Fruit fly (Drosophila melanogaster) whole organism, pupa: ENCODE measurements around the gene CG8036.

Experiments used
- CG10348 ChIP-seq: fragments of 200-800 bp; sonication (Bioruptor generic); IDR thresholded peaks from 2 replicates; pipeline ENCODE4 v1.3.6; 2022; ENCODE audit warnings: missing biosample characterization, missing genetic modification characterization
- CG12605 ChIP-seq: fragments of 200-800 bp; sonication (Bioruptor generic); IDR thresholded peaks from 2 replicates; pipeline ENCODE4 v1.3.6; 2022; ENCODE audit warnings: missing biosample characterization, missing genetic modification characterization
- CG13204 ChIP-seq: fragments of 200-800 bp; sonication (Bioruptor generic); optimal IDR thresholded peaks from 2 replicates; lab custom pipeline; 2018; ENCODE audit warnings: missing biosample characterization, mild to moderate bottlenecking, missing genetic modification characterization, moderate library complexity
- CG14655 ChIP-seq: fragments of 200-800 bp; sonication (Bioruptor generic); optimal IDR thresholded peaks from 3 replicates; lab custom pipeline; 2017; ENCODE audit warnings: mild to moderate bottlenecking, missing biosample characterization, missing genetic modification reagents, missing genetic modification characterization
- CG15710 ChIP-seq: fragments of 200-800 bp; sonication (Bioruptor generic); optimal IDR thresholded peaks from 2 replicates; lab custom pipeline; 2018; ENCODE audit warnings: missing biosample characterization, mild to moderate bottlenecking, missing genetic modification characterization, moderate library complexity
- CG17806 ChIP-seq: fragments of 200-800 bp; sonication (Bioruptor generic); optimal IDR thresholded peaks from 2 replicates; lab custom pipeline; 2018; ENCODE audit warnings: missing biosample characterization, mild to moderate bottlenecking, missing genetic modification characterization, moderate library complexity
- CG32121 ChIP-seq: fragments of 200-800 bp; sonication (Bioruptor generic); IDR thresholded peaks from 2 replicates; pipeline ENCODE4 v1.3.6; 2022; ENCODE audit warnings: missing biosample characterization, missing genetic modification characterization
- CG34367 ChIP-seq: fragments of 200-800 bp; sonication (Bioruptor generic); optimal IDR thresholded peaks from 2 replicates; lab custom pipeline; 2018; ENCODE audit warnings: missing biosample characterization, mild to moderate bottlenecking, missing genetic modification characterization
- CG4496 ChIP-seq: fragments of 200-800 bp; sonication (Bioruptor generic); IDR thresholded peaks from 3 replicates; pipeline ENCODE4 v1.3.6; 2022; ENCODE audit warnings: missing biosample characterization, missing genetic modification characterization
- CG8159 ChIP-seq: fragments of 200-800 bp; sonication (Bioruptor generic); optimal IDR thresholded peaks from 3 replicates; lab custom pipeline; 2018; ENCODE audit warnings: missing biosample characterization, mild to moderate bottlenecking, missing genetic modification characterization, moderate library complexity
- CG8301 ChIP-seq: fragments of 200-800 bp; sonication (Bioruptor generic); optimal IDR thresholded peaks from 2 replicates; lab custom pipeline; 2018; ENCODE audit warnings: missing biosample characterization, mild to moderate bottlenecking, missing genetic modification characterization
- CG9948 ChIP-seq: fragments of 200-800 bp; sonication (Bioruptor generic); optimal IDR thresholded peaks from 2 replicates; lab custom pipeline; 2018; ENCODE audit warnings: missing biosample characterization, mild to moderate bottlenecking, missing genetic modification characterization, moderate library complexity
- D1 ChIP-seq: fragments of 200-800 bp; sonication (Bioruptor generic); optimal IDR thresholded peaks from 2 replicates; lab custom pipeline; 2018; ENCODE audit warnings: missing biosample characterization, mild to moderate bottlenecking, missing genetic modification characterization, moderate library complexity
- EcR ChIP-seq: fragments of 200-800 bp; sonication (Bioruptor generic); optimal IDR thresholded peaks from 3 replicates; lab custom pipeline; 2019; ENCODE audit warnings: missing biosample characterization, missing genetic modification characterization, mild to moderate bottlenecking, moderate library complexity, missing genetic modification reagents
- Ets98B ChIP-seq: fragments of 200-800 bp; sonication (Bioruptor generic); IDR thresholded peaks from 2 replicates; pipeline ENCODE4 v1.3.6; 2022; ENCODE audit warnings: missing biosample characterization, missing genetic modification characterization
- Pif1A ChIP-seq: fragments of 200-800 bp; sonication (Bioruptor generic); optimal IDR thresholded peaks from 3 replicates; lab custom pipeline; 2016; ENCODE audit warnings: missing biosample characterization, missing genetic modification characterization
- Pif1B ChIP-seq: fragments of 200-800 bp; sonication (Bioruptor generic); optimal IDR thresholded peaks from 3 replicates; lab custom pipeline; 2016; ENCODE audit warnings: missing biosample characterization, missing genetic modification characterization
- Snoo ChIP-seq: fragments of 200-800 bp; sonication (Bioruptor generic); optimal IDR thresholded peaks from 3 replicates; lab custom pipeline; 2017; ENCODE audit warnings: missing biosample characterization, mild to moderate bottlenecking, missing genetic modification characterization, inconsistent platforms
- fd96Ca ChIP-seq: fragments of 200-800 bp; sonication (Bioruptor generic); IDR thresholded peaks from 3 replicates; pipeline ENCODE4 v1.3.6; 2022; ENCODE audit warnings: missing biosample characterization, missing genetic modification characterization
- gl ChIP-seq: fragments of 200-800 bp; sonication (Bioruptor generic); optimal IDR thresholded peaks from 2 replicates; lab custom pipeline; 2018; ENCODE audit warnings: missing biosample characterization, mild to moderate bottlenecking, missing genetic modification characterization
- rn ChIP-seq: fragments of 200-800 bp; sonication (Bioruptor generic); IDR thresholded peaks from 2 replicates; pipeline ENCODE4 v1.3.6; 2022; ENCODE audit warnings: missing biosample characterization, missing genetic modification characterization

CG8036 gene

dm6 chr3R:8668024-8668856 lies 572 bp downstream of the CG8036 start:
- TF ChIP-seq Ets98B (GFP tag; lab: Robert Waterston, UW) (0 out of 2 replicates have a peak, but pooled peaks have one; percentile 3), D1 (tag; lab: Kevin White, UChicago) (no peak), CG10348 (GFP tag; lab: Robert Waterston, UW) (no peak), CG4496 (GFP tag; lab: Robert Waterston, UW) (no peak), Snoo (tag; lab: Kevin White, UChicago) (no peak), Pif1B (GFP tag; lab: Kevin White, UChicago) (no peak), CG17806 (tag; lab: Kevin White, UChicago) (no peak), EcR (GFP tag; lab: Kevin White, UChicago) (peak; percentile 28), CG15710 (tag; lab: Kevin White, UChicago) (no peak), CG8159 (tag; lab: Kevin White, UChicago) (no peak)

- TF ChIP-seq gl (tag; lab: Kevin White, UChicago): peak; percentile 96
- TF ChIP-seq CG4496 (GFP tag; lab: Robert Waterston, UW): peak; percentile 99
- peak; percentile 92 for TF ChIP-seq rn (GFP tag; lab: Robert Waterston, UW)
- peak; percentile 89 for TF ChIP-seq CG10348 (GFP tag; lab: Robert Waterston, UW)
- TF ChIP-seq CG14655 (GFP tag; lab: Kevin White, UChicago): peak; percentile 98
- TF ChIP-seq Ets98B (GFP tag; lab: Robert Waterston, UW): peak; percentile 99
- TF ChIP-seq CG12605 (GFP tag; lab: Robert Waterston, UW): peak; percentile 98
- TF ChIP-seq Pif1B (GFP tag; lab: Kevin White, UChicago): peak; percentile 99
- peak; percentile 98 for TF ChIP-seq CG8159 (tag; lab: Kevin White, UChicago)
- peak; percentile 98 for TF ChIP-seq CG34367 (tag; lab: Kevin White, UChicago)
- TF ChIP-seq fd96Ca: peak; percentile 97
- peak; percentile 99 for TF ChIP-seq Pif1A (GFP tag; lab: Kevin White, UChicago)
- peak; percentile 97 for TF ChIP-seq CG15710 (tag; lab: Kevin White, UChicago)
- TF ChIP-seq CG17806 (tag; lab: Kevin White, UChicago): peak; percentile 98
- TF ChIP-seq CG8301 (tag; lab: Kevin White, UChicago): peak; percentile 99
- TF ChIP-seq Snoo (tag; lab: Kevin White, UChicago): peak; percentile 97
- peak; percentile 45 for TF ChIP-seq EcR (GFP tag; lab: Kevin White, UChicago)
- TF ChIP-seq CG32121 (GFP tag; lab: Robert Waterston, UW): peak; percentile 97
- peak; percentile 98 for TF ChIP-seq CG9948 (tag; lab: Kevin White, UChicago)
- TF ChIP-seq D1 (tag; lab: Kevin White, UChicago): peak; percentile 86
- TF ChIP-seq CG13204: peak; percentile 94
Observed at dm6 chr3R:8669029-8669707, 1.5 kb downstream of the CG8036 start.

dm6 chr3R:8669900-8670528 lies 2.3 kb downstream of the CG8036 start:
- peak; percentile 51 for TF ChIP-seq Ets98B (GFP tag; lab: Robert Waterston, UW)
- TF ChIP-seq gl (tag; lab: Kevin White, UChicago): no peak
- no peak for TF ChIP-seq CG10348 (GFP tag; lab: Robert Waterston, UW)
- TF ChIP-seq fd96Ca: peak; percentile 58; the same call in 2 of the 3 replicates
- TF ChIP-seq CG14655 (GFP tag; lab: Kevin White, UChicago): no peak
- peak; percentile 19 for TF ChIP-seq EcR (GFP tag; lab: Kevin White, UChicago)
- TF ChIP-seq CG4496 (GFP tag; lab: Robert Waterston, UW): peak; percentile 47; the same call in 1 of the 3 replicates
- no peak for TF ChIP-seq CG15710 (tag; lab: Kevin White, UChicago)
- peak; percentile 56; the same call in 1 of the 2 replicates for TF ChIP-seq CG32121 (GFP tag; lab: Robert Waterston, UW)
- peak; percentile 9 for TF ChIP-seq Pif1A (GFP tag; lab: Kevin White, UChicago)

dm6 chr3R:8670529-8671491 lies 3.1 kb downstream of the CG8036 start, which contains the start of gene p:
Gene p (minus strand): TSS chr3R:8670684.
- TF ChIP-seq CG13204 (no peak), fd96Ca (no peak), CG8301 (tag; lab: Kevin White, UChicago) (peak; percentile 49), CG8159 (tag; lab: Kevin White, UChicago) (peak; percentile 58), CG9948 (tag; lab: Kevin White, UChicago) (peak; percentile 46), Snoo (tag; lab: Kevin White, UChicago) (no peak), Pif1B (GFP tag; lab: Kevin White, UChicago) (peak; percentile 16), gl (tag; lab: Kevin White, UChicago) (peak; percentile 20), CG4496 (GFP tag; lab: Robert Waterston, UW) (peak; percentile 42; the same call in 1 of the 3 replicates), CG32121 (GFP tag; lab: Robert Waterston, UW) (no peak), CG17806 (tag; lab: Kevin White, UChicago) (peak; percentile 49), D1 (tag; lab: Kevin White, UChicago) (peak; percentile 17), Ets98B (GFP tag; lab: Robert Waterston, UW) (peak; percentile 56), CG10348 (GFP tag; lab: Robert Waterston, UW) (no peak), Pif1A (GFP tag; lab: Kevin White, UChicago) (peak; percentile 37), CG15710 (tag; lab: Kevin White, UChicago) (peak; percentile 46), CG34367 (tag; lab: Kevin White, UChicago) (peak; percentile 40), EcR (GFP tag; lab: Kevin White, UChicago) (no peak), CG12605 (GFP tag; lab: Robert Waterston, UW) (peak; percentile 50; the same call in 1 of the 2 replicates), CG14655 (GFP tag; lab: Kevin White, UChicago) (peak; percentile 53), rn (GFP tag; lab: Robert Waterston, UW) (no peak)
- TF ChIP-seq, all 21 proteins: peak for 14
